Fruit fly (Drosophila melanogaster): Measurements from ENCODE around the gene ppk8.
A peak's percentile ranks its signal among the peaks of the same experiment; 100 is the strongest.

The ppk8 gene

DNA sequence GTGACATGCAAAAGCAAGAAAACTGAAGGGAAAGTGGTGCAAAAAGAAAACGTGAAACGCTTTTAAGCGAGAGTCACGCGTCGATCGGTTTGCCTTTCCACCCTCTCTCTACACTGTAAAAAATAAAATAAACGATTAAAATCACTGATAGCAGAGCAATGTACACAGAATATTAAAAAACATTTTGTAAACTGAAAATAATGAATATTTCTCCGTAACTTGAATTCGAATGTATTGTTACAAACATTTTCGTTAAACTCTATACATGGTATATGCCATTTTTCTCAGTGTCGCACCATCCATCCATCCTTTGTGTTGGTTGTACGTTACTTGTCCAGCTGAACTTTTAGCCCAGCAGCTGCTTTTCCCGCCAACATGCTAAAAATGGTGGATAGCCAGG is 36.6 kb downstream of the ppk8 start (continued):
- TF ChIP-seq lbe (GFP tag; optimal IDR thresholded peaks at IDR 0.05) (no peak), cg (GFP tag; optimal IDR thresholded peaks at IDR 0.05) (no peak), CG2129 (GFP tag; IDR thresholded peaks at IDR 0.05; ENCODE audit: partially characterized antibody) (no peak), corto (GFP tag; optimal IDR thresholded peaks at IDR 0.05) (no peak), dysf (GFP tag; IDR thresholded peaks at IDR 0.05) (0 out of 3 replicates have a peak, but pooled peaks have one; percentile 30), CG6791 (GFP tag; IDR thresholded peaks at IDR 0.05; ENCODE audit: partially characterized antibody) (no peak), CG13424 (tag; optimal IDR thresholded peaks at IDR 0.05) (peak; percentile 15), Six4 (GFP tag; optimal IDR thresholded peaks at IDR 0.05) (no peak), CG7839 (tag; optimal IDR thresholded peaks at IDR 0.05) (peak; percentile 34), lab (GFP tag; optimal IDR thresholded peaks at IDR 0.05) (peak; percentile 56), CG4360 (GFP tag; IDR thresholded peaks at IDR 0.05) (no peak), fd3F (GFP tag; optimal IDR thresholded peaks at IDR 0.05) (no peak), sens (GFP tag) (peak; percentile 5), gce (GFP tag; IDR thresholded peaks at IDR 0.05) (no peak), tup (GFP tag; optimal IDR thresholded peaks at IDR 0.05) (no peak), CG8089 (GFP tag; optimal IDR thresholded peaks at IDR 0.05) (no peak), CG9876 (GFP tag; optimal IDR thresholded peaks at IDR 0.05) (no peak), pfk (GFP tag; optimal IDR thresholded peaks at IDR 0.05) (no peak), Nf-YB (GFP tag; optimal IDR thresholded peaks at IDR 0.05) (no peak), hkb (optimal IDR thresholded peaks at IDR 0.05) (no peak), hkb (GFP tag; IDR thresholded peaks at IDR 0.05) (no peak), CG10147 (GFP tag; optimal IDR thresholded peaks at IDR 0.05) (peak; percentile 19), Med (GFP tag) (peak; percentile 9), nmo (GFP tag; optimal IDR thresholded peaks at IDR 0.05) (peak; percentile 3), Atf6 (GFP tag; IDR thresholded peaks at IDR 0.05) (no peak), dan (GFP tag; IDR thresholded peaks at IDR 0.05) (no peak), Dbx (GFP tag; IDR thresholded peaks at IDR 0.05) (no peak)
